Worm (Caenorhabditis elegans): ENCODE results near the gene cgt-3.

DNA sequence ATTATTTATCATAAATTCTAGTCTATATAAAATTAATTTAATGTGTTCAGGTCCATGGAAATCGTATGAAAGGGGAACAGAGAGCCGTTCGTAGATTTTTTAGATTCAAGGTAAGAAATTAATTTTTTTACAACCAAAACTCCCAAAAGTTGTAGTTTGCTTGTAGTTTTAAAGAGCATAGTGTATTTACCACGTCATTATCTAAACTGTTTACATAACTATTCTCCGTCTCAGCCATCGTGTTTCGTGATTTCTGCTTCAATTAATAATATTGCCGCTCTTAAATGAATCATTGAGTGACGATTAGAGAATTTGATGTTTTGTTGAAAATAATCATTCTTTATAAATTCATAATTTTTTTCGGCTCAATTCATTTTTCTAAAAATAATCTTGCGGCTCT, at the start of gene cgt-3:
- no peak for TF ChIP-seq pha-4 (tag; optimal IDR thresholded peaks at IDR 0.05)
- TF ChIP-seq mep-1 (tag; optimal IDR thresholded peaks at IDR 0.05) = no peak
- TF ChIP-seq lsy-2 (tag; optimal IDR thresholded peaks at IDR 0.05) = no peak

Data from whole organism, mixed stage, embryonic.